Worm (Caenorhabditis elegans): Measurements from ENCODE around the gene H04M03.3.
A peak's percentile ranks its signal among the peaks of the same experiment; 100 is the strongest.

The H04M03.3 gene

DNA sequence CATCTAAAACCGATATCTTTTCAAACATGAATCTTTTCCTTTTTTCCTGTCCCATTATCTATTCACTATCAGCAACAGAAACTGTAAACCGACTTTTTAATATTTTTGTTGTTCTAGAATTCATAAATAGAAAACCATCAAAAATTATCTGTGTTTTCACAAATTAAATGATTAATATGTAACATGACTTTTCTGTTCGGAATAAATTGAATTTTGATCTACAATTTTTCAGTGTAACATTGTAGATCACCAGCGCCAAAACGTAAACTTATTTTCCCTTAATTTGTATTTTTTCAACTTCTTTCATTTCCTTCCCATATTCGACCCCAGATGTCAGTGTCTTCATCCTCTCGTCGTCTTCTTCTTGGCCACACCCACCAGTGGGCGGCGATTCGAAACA lies at the start of gene H04M03.3:
Gene H04M03.3, plus strand, starts transcription at position 301 of the 400 bp plus-strand sequence.
- TF ChIP-seq ttx-3 (tag; optimal IDR thresholded peaks at IDR 0.05) (no peak), tbx-2 (tag; optimal IDR thresholded peaks at IDR 0.05) (no peak), unc-86 (tag; optimal IDR thresholded peaks at IDR 0.05) (no peak), ceh-45 (GFP tag; IDR thresholded peaks at IDR 0.05) (no peak), fax-1 (tag; optimal IDR thresholded peaks at IDR 0.05) (no peak), ets-4 (tag; optimal IDR thresholded peaks at IDR 0.05) (no peak), K02D7.2 (tag; optimal IDR thresholded peaks at IDR 0.05) (no peak), lim-6 (tag; optimal IDR thresholded peaks at IDR 0.05) (no peak), ceh-22 (tag; optimal IDR thresholded peaks at IDR 0.05) (no peak), ztf-16 (tag; optimal IDR thresholded peaks at IDR 0.05) (no peak), ref-2 (tag; optimal IDR thresholded peaks at IDR 0.05) (no peak)

DNA sequence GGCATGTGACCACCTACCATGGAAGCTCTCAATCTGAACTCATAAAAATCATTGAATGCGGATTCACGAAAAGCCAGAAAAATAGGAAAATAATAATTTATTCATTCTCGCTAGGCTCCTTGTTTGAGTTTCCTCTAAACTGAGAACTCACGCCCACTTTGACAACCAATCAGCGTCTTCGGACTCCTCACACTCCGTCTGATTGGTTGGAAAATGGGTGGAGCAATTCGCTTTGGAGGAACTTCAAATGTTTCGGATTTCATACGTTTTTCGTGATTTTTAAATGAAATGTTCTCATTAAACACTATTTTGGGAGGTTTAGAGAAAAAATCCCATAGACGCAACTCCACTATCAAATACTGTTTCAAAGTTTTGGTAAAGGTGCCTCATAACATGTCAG lies 48.5 kb upstream of the H04M03.3 start:
- TF ChIP-seq nfya-1 (tag; optimal IDR thresholded peaks at IDR 0.05) (peak; percentile 74), madf-2 (tag; optimal IDR thresholded peaks at IDR 0.05) (no peak), tbx-7 (tag; optimal IDR thresholded peaks at IDR 0.05) (no peak), ceh-6 (GFP tag; optimal IDR thresholded peaks at IDR 0.05) (no peak), che-1 (tag; optimal IDR thresholded peaks at IDR 0.05) (no peak), elt-4 (tag; optimal IDR thresholded peaks at IDR 0.05) (no peak), ztf-16 (tag; optimal IDR thresholded peaks at IDR 0.05) (no peak)

ce11 chrIV:5846269-5846668 lies 45.1 kb upstream of the H04M03.3 start, which contains the start of gene sams-4:
Gene sams-4, minus strand, starts transcription at chrIV:5846369.
- TF ChIP-seq tbx-2 (tag; optimal IDR thresholded peaks at IDR 0.05) (no peak), ceh-19 (GFP tag; optimal IDR thresholded peaks at IDR 0.05) (no peak), ahr-1 (tag; optimal IDR thresholded peaks at IDR 0.05) (no peak), unc-86 (tag; optimal IDR thresholded peaks at IDR 0.05) (no peak), nhr-11 (tag; optimal IDR thresholded peaks at IDR 0.05) (no peak), nfya-1 (tag; optimal IDR thresholded peaks at IDR 0.05) (no peak), dmd-4 (tag; optimal IDR thresholded peaks at IDR 0.05; ENCODE audit: borderline replicate concordance) (no peak), npax-4 (tag; optimal IDR thresholded peaks at IDR 0.05) (no peak), che-1 (tag; optimal IDR thresholded peaks at IDR 0.05) (no peak), ceh-22 (tag; optimal IDR thresholded peaks at IDR 0.05) (no peak), ceh-18 (tag; optimal IDR thresholded peaks at IDR 0.05) (no peak), pqm-1 (tag; optimal IDR thresholded peaks at IDR 0.05) (no peak), ceh-34 (tag; optimal IDR thresholded peaks at IDR 0.05) (no peak), nhr-232 (tag; optimal IDR thresholded peaks at IDR 0.05) (no peak), ztf-16 (tag; optimal IDR thresholded peaks at IDR 0.05) (no peak), elt-4 (tag; optimal IDR thresholded peaks at IDR 0.05) (no peak)

- TF ChIP-seq unc-42 (tag; optimal IDR thresholded peaks at IDR 0.05) (peak; percentile 8), tbx-2 (tag; optimal IDR thresholded peaks at IDR 0.05) (peak; percentile 96), ztf-16 (tag; optimal IDR thresholded peaks at IDR 0.05) (peak; percentile 46), sox-4 (tag; optimal IDR thresholded peaks at IDR 0.05) (no peak), sdc-2 (tag; optimal IDR thresholded peaks at IDR 0.05) (no peak)
Observed at ce11 chrIV:5847986-5848707, 43.2 kb upstream of the H04M03.3 start, which contains the start of gene sams-3. Gene sams-3, plus strand, starts transcription at chrIV:5848657.

DNA sequence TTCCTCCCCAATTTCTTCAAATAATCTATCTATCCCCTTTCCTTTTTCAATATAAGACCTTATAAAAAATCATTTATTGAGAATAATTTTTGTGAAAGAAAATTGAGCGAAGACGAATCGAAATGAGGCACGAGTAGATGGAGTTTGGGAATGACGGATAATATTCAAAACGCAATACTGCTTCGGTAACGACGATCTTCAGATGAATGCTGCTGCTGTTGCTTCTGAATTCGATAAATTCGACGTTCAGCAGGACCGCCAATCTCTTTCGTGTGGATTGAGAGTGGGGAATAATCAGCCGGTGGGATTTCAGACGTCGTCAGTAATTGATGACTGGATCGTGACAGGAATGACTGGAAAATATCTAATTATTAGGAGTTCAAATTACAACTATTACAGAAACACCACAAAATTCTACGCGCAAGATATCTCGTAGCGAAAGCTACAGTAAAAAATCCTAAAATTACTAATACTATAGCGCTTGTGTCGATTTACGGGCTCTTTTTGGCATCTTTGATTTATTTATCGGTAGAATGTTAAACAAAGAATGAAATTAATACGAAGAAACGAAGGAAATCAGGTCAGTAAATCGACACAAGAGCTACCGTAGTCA lies 40.5 kb upstream of the H04M03.3 start:
- TF ChIP-seq lin-11 (tag; optimal IDR thresholded peaks at IDR 0.05) (no peak), Y22D7AL.16 (tag; optimal IDR thresholded peaks at IDR 0.05) (no peak), odd-2 (tag; optimal IDR thresholded peaks at IDR 0.05) (no peak)

All from whole organism, late embryonic.